Fruit fly (Drosophila melanogaster) whole organism, embryonic: ENCODE data around the gene Peritrophin-A.

Experiments
- CG2678 ChIP-seq: fragments of 200-800 bp; sonication (Bioruptor generic); optimal IDR thresholded peaks from 3 replicates; lab custom pipeline; 2019; ENCODE audit warnings: missing biosample characterization, mild to moderate bottlenecking, missing genetic modification characterization, moderate library complexity
- CG6854 ChIP-seq: fragments of 200-800 bp; sonication (Bioruptor generic); optimal IDR thresholded peaks from 3 replicates; lab custom pipeline; 2017; ENCODE audit warnings: missing biosample characterization, mild to moderate bottlenecking, missing genetic modification characterization
- HHEX ChIP-seq: fragments of 200-800 bp; sonication (Bioruptor generic); optimal IDR thresholded peaks from 3 replicates; lab custom pipeline; 2017; ENCODE audit warnings: missing biosample characterization, mild to moderate bottlenecking, missing genetic modification characterization, missing genetic modification reagents
- HLH54F ChIP-seq: fragments of 200-800 bp; sonication (Bioruptor generic); optimal IDR thresholded peaks from 3 replicates; lab custom pipeline; 2016; ENCODE audit warnings: missing biosample characterization, missing genetic modification characterization
- NC2β ChIP-seq: fragments of 200-800 bp; sonication (Bioruptor generic); optimal IDR thresholded peaks from 2 replicates; lab custom pipeline; 2016; ENCODE audit warnings: missing biosample characterization, missing genetic modification characterization
- Nf-YC ChIP-seq: fragments of 200-800 bp; optimal IDR thresholded peaks from 3 replicates; lab custom pipeline; 2019; ENCODE audit warnings: missing biosample characterization, mild to moderate bottlenecking, missing genetic modification characterization, moderate library complexity
- Oli ChIP-seq: fragments of 200-800 bp; sonication (Bioruptor generic); optimal IDR thresholded peaks from 2 replicates; lab custom pipeline; 2018; ENCODE audit warnings: missing biosample characterization, mild to moderate bottlenecking, missing genetic modification characterization, moderate library complexity
- Pdp1 ChIP-seq, 2 experiments: fragments of 200-800 bp; sonication (Bioruptor generic); optimal IDR thresholded peaks; 3 replicates each; lab custom pipeline; 2016; ENCODE audit warnings: missing biosample characterization in 2 of 2, missing genetic modification characterization in 2 of 2, mild to moderate bottlenecking in 1 of 2, moderate library complexity in 1 of 2
- Stat92E ChIP-seq, 3 experiments: fragments of >200 bp in 2 of 3; fragments of 200-800 bp in 1 of 3; sonication (Bioruptor generic) in 1 of 3; optimal IDR thresholded peaks; 2 replicates each; lab custom pipeline; 2017 to 2019; ENCODE audit warnings: missing biosample characterization in 3 of 3, missing genetic modification characterization in 3 of 3, mild to moderate bottlenecking in 1 of 3, moderate library complexity in 1 of 3
- lov ChIP-seq, 2 experiments: fragments of 200-800 bp in 1 of 2; fragments of >200 bp in 1 of 2; sonication (Bioruptor generic) in 1 of 2; IDR thresholded peaks in 1 of 2; optimal IDR thresholded peaks in 1 of 2; 2 replicates in 1 of 2; 3 replicates in 1 of 2; pipeline versions ENCODE4 v1.3.6 to Lab custom; 2017 to 2022; ENCODE audit warnings: missing biosample characterization in 1 of 2, missing genetic modification characterization in 1 of 2
- prd ChIP-seq, 3 experiments: fragments of >200 bp in 2 of 3; fragments of 200-800 bp in 1 of 3; sonication (Bioruptor generic) in 1 of 3; optimal IDR thresholded peaks in 2 of 3; IDR thresholded peaks in 1 of 3; 2 replicates in 2 of 3; 3 replicates in 1 of 3; pipeline versions ENCODE4 v1.3.6 to Lab custom; 2017 to 2022; ENCODE audit warnings: missing biosample characterization in 1 of 3, missing genetic modification characterization in 1 of 3

DNA sequence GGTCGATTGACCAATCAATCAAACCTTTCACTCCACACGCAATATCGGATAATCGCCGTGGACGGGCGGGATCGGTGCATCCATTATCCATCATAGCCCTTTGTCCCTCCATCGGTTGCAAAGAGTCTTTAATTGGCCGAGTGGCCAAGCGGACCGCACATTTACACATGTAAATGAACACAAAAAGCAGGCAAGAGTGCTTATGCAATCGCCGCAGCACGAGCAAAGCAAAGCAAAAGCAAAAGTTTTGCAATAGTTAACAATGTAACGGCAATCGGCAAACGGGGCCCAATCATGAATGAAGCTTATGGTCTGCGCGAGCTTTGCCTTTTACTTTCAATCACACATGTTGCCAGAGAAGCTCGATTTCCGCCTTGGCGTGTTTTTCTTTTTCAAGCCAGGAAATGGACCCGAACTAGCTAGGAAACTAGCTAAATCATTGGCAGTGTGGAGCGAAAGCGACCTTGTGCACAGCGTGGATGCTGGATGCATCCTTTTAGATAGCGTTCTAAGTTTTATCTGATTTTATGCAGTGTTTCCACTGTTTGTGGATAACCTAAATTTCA, 1.1 kb upstream of the Peritrophin-A start:
- TF ChIP-seq prd (optimal IDR thresholded peaks at IDR 0.05; lab: Kevin White, UChicago) (no peak), prd (GFP tag; IDR thresholded peaks at IDR 0.05; lab: Robert Waterston, UW) (no peak), Stat92E (GFP tag; optimal IDR thresholded peaks at IDR 0.05; lab: Kevin White, UChicago) (no peak), Nf-YC (tag; lab: Kevin White, UChicago) (no peak), CG2678 (tag; lab: Kevin White, UChicago) (no peak), HLH54F (GFP tag; lab: Kevin White, UChicago) (no peak), Oli (tag; lab: Kevin White, UChicago) (no peak), NC2β (GFP tag; lab: Kevin White, UChicago) (no peak), CG6854 (GFP tag; lab: Kevin White, UChicago) (no peak), Pdp1 (GFP tag; optimal IDR thresholded peaks at IDR 0.05; lab: Kevin White, UChicago) (peak in 1 of 2 experiments; percentile 86), lov (optimal IDR thresholded peaks at IDR 0.05; lab: Kevin White, UChicago) (no peak), lov (GFP tag; IDR thresholded peaks at IDR 0.05; lab: Robert Waterston, UW) (no peak), HHEX (GFP tag; lab: Kevin White, UChicago) (no peak)
